Worm (Caenorhabditis elegans): ENCODE results near the gene maa-1.

ce11 chrIII:11794389-11794788, 27.9 kb downstream of the maa-1 start:
- TF ChIP-seq pha-4 (tag; optimal IDR thresholded peaks at IDR 0.05), result no peak
- no peak for TF ChIP-seq skn-1 (tag; optimal IDR thresholded peaks at IDR 0.05)
- no peak for TF ChIP-seq fos-1 (tag; optimal IDR thresholded peaks at IDR 0.05)
- no peak for TF ChIP-seq nhr-11 (tag; optimal IDR thresholded peaks at IDR 0.05)
- no peak for TF ChIP-seq nhr-28 (tag; optimal IDR thresholded peaks at IDR 0.05)
- TF ChIP-seq ceh-82 (tag; optimal IDR thresholded peaks at IDR 0.05), result no peak

All from whole organism, L3 larva.